Worm (Caenorhabditis elegans): ENCODE results near the gene ceh-30.

- no peak for TF ChIP-seq lsy-2 (tag; optimal IDR thresholded peaks at IDR 0.05)
- no peak for TF ChIP-seq nhr-28 (tag; optimal IDR thresholded peaks at IDR 0.05)
- TF ChIP-seq ztf-11 (tag; optimal IDR thresholded peaks at IDR 0.05) = no peak
- TF ChIP-seq lin-13 (tag; optimal IDR thresholded peaks at IDR 0.05) = no peak
- TF ChIP-seq unc-120 (tag; optimal IDR thresholded peaks at IDR 0.05; ENCODE audit: poor library complexity, severe bottlenecking) = no peak
- no peak for TF ChIP-seq blmp-1 (tag; optimal IDR thresholded peaks at IDR 0.05)
- TF ChIP-seq mep-1 (tag; optimal IDR thresholded peaks at IDR 0.05) = no peak
- no peak for TF ChIP-seq nhr-237 (tag; optimal IDR thresholded peaks at IDR 0.05)
- TF ChIP-seq drap-1 (GFP tag; optimal IDR thresholded peaks at IDR 0.05) = no peak
- TF ChIP-seq hlh-1 (tag; optimal IDR thresholded peaks at IDR 0.05) = no peak
- no peak for TF ChIP-seq nhr-12 (tag; optimal IDR thresholded peaks at IDR 0.05)
- no peak for TF ChIP-seq snpc-4 (tag; optimal IDR thresholded peaks at IDR 0.05)
Observed at ce11 chrX:3031484-3031883, 31.9 kb upstream of the ceh-30 start, which contains the start of gene clec-265.

All from whole organism, mixed stage, embryonic.